Fruit fly (Drosophila melanogaster) whole organism, embryonic: ENCODE measurements around the gene CG12010.

Experiments
- CG10274 ChIP-seq: fragments of 200-800 bp; sonication (Bioruptor generic); optimal IDR thresholded peaks from 3 replicates; lab custom pipeline; 2017; ENCODE audit warnings: missing biosample characterization, mild to moderate bottlenecking, missing genetic modification characterization
- CG1602 ChIP-seq: fragments of 200-800 bp; sonication (Bioruptor generic); optimal IDR thresholded peaks from 3 replicates; lab custom pipeline; 2016; ENCODE audit warnings: missing biosample characterization, missing genetic modification characterization
- CG17568 ChIP-seq: fragments of 200-800 bp; sonication (Bioruptor generic); optimal IDR thresholded peaks from 2 replicates; lab custom pipeline; 2018; ENCODE audit warnings: missing biosample characterization, mild to moderate bottlenecking, missing genetic modification characterization, moderate library complexity
- CG3847 ChIP-seq: fragments of 200-800 bp; sonication (Bioruptor generic); IDR thresholded peaks from 2 replicates; pipeline ENCODE4 v1.3.6; 2022; ENCODE audit warnings: missing biosample characterization, missing genetic modification characterization
- NfI ChIP-seq: fragments of 200-800 bp; sonication (Bioruptor generic); optimal IDR thresholded peaks from 3 replicates; lab custom pipeline; 2018; ENCODE audit warnings: missing biosample characterization, mild to moderate bottlenecking, missing genetic modification characterization, moderate library complexity
- Oli ChIP-seq: fragments of 200-800 bp; sonication (Bioruptor generic); optimal IDR thresholded peaks from 2 replicates; lab custom pipeline; 2018; ENCODE audit warnings: missing biosample characterization, mild to moderate bottlenecking, missing genetic modification characterization, moderate library complexity
- Rfx ChIP-seq: fragments of 200-800 bp; sonication (Bioruptor generic); IDR thresholded peaks from 2 replicates; pipeline ENCODE4 v1.3.6; 2022; ENCODE audit warnings: missing biosample characterization, missing genetic modification characterization
- aop ChIP-seq: fragments of 200-800 bp; sonication (Bioruptor generic); IDR thresholded peaks from 2 replicates; pipeline ENCODE4 v1.3.6; 2022; ENCODE audit warnings: missing biosample characterization, missing genetic modification characterization
- ara ChIP-seq: fragments of 200-800 bp; sonication (Bioruptor generic); IDR thresholded peaks from 2 replicates; pipeline ENCODE4 v1.3.6; 2022; ENCODE audit warnings: missing biosample characterization, missing genetic modification characterization
- nerfin-2 ChIP-seq: fragments of 200-800 bp; sonication (Bioruptor generic); IDR thresholded peaks from 2 replicates; pipeline ENCODE4 v1.3.6; 2022; ENCODE audit warnings: missing biosample characterization, missing genetic modification characterization; ENCODE audit not compliant: partially characterized antibody

- TF ChIP-seq aop (GFP tag; lab: Robert Waterston, UW) (no peak), Oli (tag; lab: Kevin White, UChicago) (no peak), CG3847 (GFP tag; lab: Robert Waterston, UW) (no peak), CG17568 (GFP tag; lab: Kevin White, UChicago) (no peak), CG1602 (no peak), ara (GFP tag; lab: Robert Waterston, UW) (no peak), CG10274 (no peak), NfI (GFP tag; lab: Kevin White, UChicago) (no peak), nerfin-2 (GFP tag; lab: Robert Waterston, UW) (no peak), Rfx (no peak)
These were observed 23.8 kb downstream of the CG12010 start for dm6 chr3L:3397849-3398248.
